Worm (Caenorhabditis elegans): ENCODE data around the gene lgc-58.

DNA sequence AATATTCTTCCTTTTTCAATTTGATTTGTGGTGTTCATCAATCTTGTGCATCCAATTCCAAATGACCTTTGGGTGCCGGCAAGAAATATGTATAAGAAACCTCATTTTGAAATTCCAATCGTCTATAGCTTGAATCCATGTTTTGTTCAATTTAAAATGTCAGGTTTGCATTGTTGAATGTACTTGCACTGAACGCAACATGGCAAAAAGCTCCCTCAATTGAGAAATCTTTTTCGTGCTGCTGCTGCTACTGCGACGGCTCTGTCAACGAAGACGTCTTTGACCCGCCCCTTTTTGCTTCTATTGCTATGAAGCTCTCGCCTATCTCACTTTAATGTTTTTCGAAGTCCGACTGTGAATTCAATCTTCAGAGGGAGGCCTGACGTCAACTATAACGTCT, at the start of gene lgc-58:
- TF ChIP-seq hlh-4 (tag; optimal IDR thresholded peaks at IDR 0.05) (no peak), fkh-10 (GFP tag; optimal IDR thresholded peaks at IDR 0.05) (no peak), F16B12.6 (tag; optimal IDR thresholded peaks at IDR 0.05) (no peak), isw-1 (GFP tag; IDR thresholded peaks at IDR 0.05) (no peak), ces-1 (GFP tag; optimal IDR thresholded peaks at IDR 0.05) (no peak), lin-35 (GFP tag; optimal IDR thresholded peaks at IDR 0.05) (no peak), egl-27 (tag; optimal IDR thresholded peaks at IDR 0.05) (no peak), irx-1 (tag; optimal IDR thresholded peaks at IDR 0.05) (no peak), hlh-17 (GFP tag; optimal IDR thresholded peaks at IDR 0.05; ENCODE audit: borderline replicate concordance) (no peak), dpl-1 (GFP tag; optimal IDR thresholded peaks at IDR 0.05) (no peak), nhr-76 (tag; optimal IDR thresholded peaks at IDR 0.05) (no peak), ceh-8 (GFP tag; optimal IDR thresholded peaks at IDR 0.05) (no peak), skn-1 (tag; optimal IDR thresholded peaks at IDR 0.05) (no peak), mep-1 (tag; optimal IDR thresholded peaks at IDR 0.05) (no peak)
